Fruit fly (Drosophila melanogaster) whole organism, embryonic: Measurements from ENCODE around the gene Pex10.

Experiments used
- Atf3 ChIP-seq: fragments of 200-800 bp; sonication (Bioruptor generic); optimal IDR thresholded peaks from 3 replicates; lab custom pipeline; 2016; ENCODE audit warnings: missing biosample characterization, missing genetic modification characterization
- CG10565 ChIP-seq: fragments of 200-800 bp; sonication (Bioruptor generic); optimal IDR thresholded peaks from 3 replicates; lab custom pipeline; 2016; ENCODE audit warnings: missing biosample characterization, mild to moderate bottlenecking, missing genetic modification characterization
- CG10959 ChIP-seq: fragments of 200-800 bp; sonication (Bioruptor generic); IDR thresholded peaks from 2 replicates; pipeline ENCODE4 v1.3.6; 2022; ENCODE audit warnings: missing biosample characterization, missing genetic modification characterization
- CG11085 ChIP-seq: fragments of 200-800 bp; sonication (Bioruptor generic); IDR thresholded peaks from 2 replicates; pipeline ENCODE4 v1.3.6; 2022; ENCODE audit warnings: missing biosample characterization, missing genetic modification characterization
- CG11247 ChIP-seq: fragments of 200-800 bp; sonication (Bioruptor generic); IDR thresholded peaks from 2 replicates; pipeline ENCODE4 v1.3.6; 2022; ENCODE audit warnings: missing biosample characterization, missing genetic modification characterization
- CG12236 ChIP-seq: fragments of 200-800 bp; sonication (Bioruptor generic); optimal IDR thresholded peaks from 2 replicates; lab custom pipeline; 2016; ENCODE audit warnings: missing biosample characterization, missing genetic modification characterization
- CG14441 ChIP-seq: fragments of 200-800 bp; sonication (Bioruptor generic); IDR thresholded peaks from 2 replicates; pipeline ENCODE4 v1.3.6; 2022; ENCODE audit warnings: missing biosample characterization, missing genetic modification characterization
- CG14965 ChIP-seq: fragments of 200-800 bp; sonication (Bioruptor generic); optimal IDR thresholded peaks from 2 replicates; lab custom pipeline; 2016; ENCODE audit warnings: missing biosample characterization, missing genetic modification characterization, borderline replicate concordance
- CG18619 ChIP-seq: fragments of 200-800 bp; sonication (Bioruptor generic); optimal IDR thresholded peaks from 3 replicates; lab custom pipeline; 2017; ENCODE audit warnings: missing biosample characterization, mild to moderate bottlenecking, missing genetic modification characterization
- CG2116 ChIP-seq: fragments of 200-800 bp; sonication (Bioruptor generic); optimal IDR thresholded peaks from 3 replicates; lab custom pipeline; 2018; ENCODE audit warnings: missing biosample characterization, mild to moderate bottlenecking, missing genetic modification characterization
- CG2678 ChIP-seq: fragments of 200-800 bp; sonication (Bioruptor generic); optimal IDR thresholded peaks from 3 replicates; lab custom pipeline; 2019; ENCODE audit warnings: missing biosample characterization, mild to moderate bottlenecking, missing genetic modification characterization, moderate library complexity
- CG2875 ChIP-seq: fragments of 200-800 bp; sonication (Bioruptor generic); optimal IDR thresholded peaks from 2 replicates; lab custom pipeline; 2017; ENCODE audit warnings: missing biosample characterization, mild to moderate bottlenecking, missing genetic modification characterization, missing genetic modification reagents
- CG31365 ChIP-seq: fragments of 200-800 bp; sonication (Bioruptor generic); optimal IDR thresholded peaks from 2 replicates; lab custom pipeline; 2018; ENCODE audit warnings: missing biosample characterization, mild to moderate bottlenecking, missing genetic modification characterization
- CG3163 ChIP-seq: fragments of 200-800 bp; sonication (Bioruptor generic); optimal IDR thresholded peaks from 3 replicates; lab custom pipeline; 2016; ENCODE audit warnings: missing biosample characterization, missing genetic modification characterization
- CG32772 ChIP-seq: fragments of 200-800 bp; sonication (Bioruptor generic); IDR thresholded peaks from 2 replicates; pipeline ENCODE4 v1.3.6; 2022; ENCODE audit warnings: missing biosample characterization, missing genetic modification characterization
- CG3281 ChIP-seq: fragments of 200-800 bp; sonication (Bioruptor generic); optimal IDR thresholded peaks from 3 replicates; lab custom pipeline; 2017; ENCODE audit warnings: missing biosample characterization, mild to moderate bottlenecking, missing genetic modification characterization
- CG34422 ChIP-seq: fragments of 200-800 bp; sonication (Bioruptor generic); IDR thresholded peaks from 3 replicates; pipeline ENCODE4 v1.3.6; 2022; ENCODE audit warnings: missing biosample characterization, missing genetic modification characterization
- CG43689 ChIP-seq: fragments of 200-800 bp; sonication (Bioruptor generic); IDR thresholded peaks from 2 replicates; pipeline ENCODE4 v1.3.6; 2022; ENCODE audit warnings: missing biosample characterization, missing genetic modification characterization
- CG4854 ChIP-seq: fragments of 200-800 bp; sonication (Bioruptor generic); optimal IDR thresholded peaks from 2 replicates; lab custom pipeline; 2016; ENCODE audit warnings: missing biosample characterization, missing genetic modification characterization, inconsistent platforms
- CG5180 ChIP-seq: fragments of 200-800 bp; sonication (Bioruptor generic); optimal IDR thresholded peaks from 3 replicates; lab custom pipeline; 2017; ENCODE audit warnings: missing biosample characterization, missing genetic modification characterization, mild to moderate bottlenecking, moderate library complexity, missing genetic modification reagents
- CG5953 ChIP-seq: fragments of 200-800 bp; sonication (Bioruptor generic); IDR thresholded peaks from 2 replicates; pipeline ENCODE4 v1.3.6; 2022; ENCODE audit warnings: missing biosample characterization, missing genetic modification characterization
- CG8924 ChIP-seq: fragments of 200-800 bp; optimal IDR thresholded peaks from 3 replicates; lab custom pipeline; 2019; ENCODE audit warnings: missing biosample characterization, mild to moderate bottlenecking, missing genetic modification characterization, moderate library complexity
- CG9876 ChIP-seq: fragments of 200-800 bp; sonication (Bioruptor generic); optimal IDR thresholded peaks from 2 replicates; lab custom pipeline; 2016; ENCODE audit warnings: missing biosample characterization, missing genetic modification characterization
- CkIIα-i1 ChIP-seq: fragments of 200-800 bp; sonication (Bioruptor generic); IDR thresholded peaks from 2 replicates; pipeline ENCODE4 v1.3.6; 2022; ENCODE audit warnings: missing biosample characterization, missing genetic modification characterization
- CoRest ChIP-seq: fragments of 200-800 bp; sonication (Bioruptor generic); optimal IDR thresholded peaks from 3 replicates; lab custom pipeline; 2018; ENCODE audit warnings: missing biosample characterization, mild to moderate bottlenecking, missing genetic modification characterization, moderate library complexity
- Fer2 ChIP-seq: fragments of 200-800 bp; sonication (Bioruptor generic); optimal IDR thresholded peaks from 2 replicates; lab custom pipeline; 2018; ENCODE audit warnings: missing biosample characterization, mild to moderate bottlenecking, missing genetic modification characterization, moderate library complexity
- HLH3B ChIP-seq: fragments of 200-800 bp; sonication (Bioruptor generic); IDR thresholded peaks from 2 replicates; pipeline ENCODE4 v1.3.6; 2022; ENCODE audit warnings: missing biosample characterization, missing genetic modification characterization
- Hr39 ChIP-seq: fragments of >200 bp; optimal IDR thresholded peaks from 2 replicates; lab custom pipeline; 2017
- MESR4 ChIP-seq: fragments of 200-800 bp; sonication (Bioruptor generic); optimal IDR thresholded peaks from 2 replicates; lab custom pipeline; 2018; ENCODE audit warnings: missing biosample characterization, mild to moderate bottlenecking, missing genetic modification characterization, moderate library complexity
- NC2α ChIP-seq: fragments of 200-800 bp; sonication (Bioruptor generic); optimal IDR thresholded peaks from 2 replicates; lab custom pipeline; 2016; ENCODE audit warnings: missing biosample characterization, missing genetic modification characterization
- TFAM ChIP-seq: fragments of 200-800 bp; sonication (Bioruptor generic); optimal IDR thresholded peaks from 2 replicates; lab custom pipeline; 2017; ENCODE audit warnings: missing biosample characterization, missing genetic modification characterization, inconsistent platforms
- ab ChIP-seq: fragments of 200-800 bp; sonication (Bioruptor generic); optimal IDR thresholded peaks from 2 replicates; lab custom pipeline; 2016; ENCODE audit warnings: missing biosample characterization, missing genetic modification characterization
- al ChIP-seq: fragments of 200-800 bp; sonication (Bioruptor generic); IDR thresholded peaks from 2 replicates; pipeline ENCODE4 v1.3.6; 2022; ENCODE audit warnings: missing biosample characterization, missing genetic modification characterization
- ash1 ChIP-seq: fragments of 200-800 bp; sonication (Bioruptor generic); optimal IDR thresholded peaks from 2 replicates; lab custom pipeline; 2018; ENCODE audit warnings: missing biosample characterization, mild to moderate bottlenecking, missing genetic modification characterization
- corto ChIP-seq: fragments of 200-800 bp; sonication (Bioruptor generic); optimal IDR thresholded peaks from 2 replicates; lab custom pipeline; 2016; ENCODE audit warnings: missing biosample characterization, mild to moderate bottlenecking, missing genetic modification characterization, moderate library complexity
- crol ChIP-seq: fragments of 200-800 bp; sonication (Bioruptor generic); IDR thresholded peaks from 2 replicates; pipeline ENCODE4 v1.3.6; 2022; ENCODE audit warnings: missing biosample characterization, missing genetic modification characterization
- danr ChIP-seq: fragments of 200-800 bp; sonication (Bioruptor generic); IDR thresholded peaks from 2 replicates; pipeline ENCODE4 v1.3.6; 2022; ENCODE audit warnings: missing biosample characterization, missing genetic modification characterization
- dpn ChIP-seq, 2 experiments: fragments of 200-800 bp; sonication (Bioruptor generic); optimal IDR thresholded peaks; 3 replicates each; lab custom pipeline; 2016; ENCODE audit warnings: missing biosample characterization in 2 of 2, missing genetic modification characterization in 2 of 2
- dysf ChIP-seq: fragments of 200-800 bp; sonication (Bioruptor generic); IDR thresholded peaks from 3 replicates; pipeline ENCODE4 v1.3.6; 2022; ENCODE audit warnings: missing biosample characterization, missing genetic modification characterization
- en ChIP-seq: fragments of 200-800 bp; sonication (Bioruptor generic); optimal IDR thresholded peaks from 2 replicates; lab custom pipeline; 2016; ENCODE audit warnings: missing biosample characterization, missing genetic modification characterization
- fd102C ChIP-seq: fragments of 200-800 bp; sonication (Bioruptor generic); optimal IDR thresholded peaks from 2 replicates; lab custom pipeline; 2018; ENCODE audit warnings: missing biosample characterization, mild to moderate bottlenecking, missing genetic modification characterization, moderate library complexity
- gcm2 ChIP-seq: fragments of 200-800 bp; sonication (Bioruptor generic); optimal IDR thresholded peaks from 2 replicates; lab custom pipeline; 2016; ENCODE audit warnings: missing biosample characterization, missing genetic modification characterization
- ro ChIP-seq: fragments of 200-800 bp; sonication (Bioruptor generic); IDR thresholded peaks from 2 replicates; pipeline ENCODE4 v1.3.6; 2022; ENCODE audit warnings: missing biosample characterization, missing genetic modification characterization
- row ChIP-seq: fragments of 200-800 bp; sonication (Bioruptor generic); IDR thresholded peaks from 3 replicates; pipeline ENCODE4 v1.3.6; 2022; ENCODE audit warnings: missing biosample characterization, missing genetic modification characterization
- sc ChIP-seq, 3 experiments: fragments of >200 bp in 2 of 3; fragments of 200-800 bp in 1 of 3; sonication (Bioruptor generic) in 1 of 3; optimal IDR thresholded peaks; 2 replicates in 2 of 3; 3 replicates in 1 of 3; lab custom pipeline; 2017; ENCODE audit warnings: mild to moderate bottlenecking in 1 of 3, missing biosample characterization in 1 of 3, missing genetic modification characterization in 1 of 3, missing genetic modification reagents in 1 of 3
- scrt ChIP-seq: fragments of 200-800 bp; sonication (Bioruptor generic); optimal IDR thresholded peaks from 2 replicates; lab custom pipeline; 2018; ENCODE audit warnings: missing biosample characterization, mild to moderate bottlenecking, missing genetic modification characterization, moderate library complexity
- sens ChIP-seq: fragments of 200-800 bp; sonication (Bioruptor generic); peaks from one replicate; lab custom pipeline; 2016; ENCODE audit warnings: missing biosample characterization, missing genetic modification characterization
- slbo ChIP-seq: fragments of 200-800 bp; sonication (Bioruptor generic); IDR thresholded peaks from 2 replicates; pipeline ENCODE4 v1.3.6; 2022; ENCODE audit warnings: missing biosample characterization, missing genetic modification characterization
- sug ChIP-seq: fragments of 200-800 bp; optimal IDR thresholded peaks from 2 replicates; lab custom pipeline; 2019; ENCODE audit warnings: missing biosample characterization, mild to moderate bottlenecking, missing genetic modification characterization, moderate library complexity
- trem ChIP-seq: fragments of 200-800 bp; optimal IDR thresholded peaks from 3 replicates; lab custom pipeline; 2019; ENCODE audit warnings: missing biosample characterization, mild to moderate bottlenecking, missing genetic modification characterization, moderate library complexity
- wdn ChIP-seq: fragments of 200-800 bp; sonication (Bioruptor generic); IDR thresholded peaks from 2 replicates; pipeline ENCODE4 v1.3.6; 2022; ENCODE audit warnings: missing biosample characterization, missing genetic modification characterization

Gene Pex10

DNA sequence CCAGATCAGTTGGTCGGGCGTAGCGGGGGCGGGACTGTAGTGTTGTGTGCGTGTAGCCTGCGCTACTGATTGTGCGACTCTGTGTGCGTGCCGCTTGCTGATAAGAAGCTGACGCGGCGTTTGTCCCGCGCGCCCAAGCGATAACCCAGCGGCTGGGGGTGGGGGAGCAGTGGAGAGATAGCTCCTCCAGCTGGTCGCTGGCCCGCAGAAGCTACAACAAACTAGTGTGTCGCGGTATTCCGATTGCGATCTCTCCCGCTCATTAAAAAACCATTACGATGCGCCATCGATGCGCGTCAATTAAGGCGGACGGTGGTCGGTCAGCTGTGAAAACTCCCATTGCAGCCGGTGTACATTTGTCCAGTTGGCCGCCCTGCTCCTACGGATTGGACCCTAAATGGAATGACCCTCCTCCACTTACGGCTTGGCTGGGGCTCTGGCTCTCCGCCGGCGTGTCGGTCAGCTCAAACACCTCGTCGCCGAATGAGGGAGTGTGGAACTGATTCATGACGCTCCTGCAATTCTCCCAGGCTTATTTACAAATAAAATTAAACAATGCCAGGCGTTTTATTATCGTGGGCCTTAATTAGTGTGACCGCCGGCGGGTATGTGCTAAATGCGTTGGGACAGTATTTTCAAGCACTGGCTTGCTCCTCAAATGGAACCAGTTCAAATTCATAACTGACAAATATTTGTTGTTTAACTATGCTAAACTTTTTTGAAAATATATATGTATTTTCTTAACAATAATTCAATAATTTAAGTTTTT is 44.2 kb downstream of the Pex10 start, which contains the start of gene CG12104:
TSS of gene CG12104 (minus strand) at position 611 of the 769 bp plus-strand sequence.
- TF ChIP-seq CG43689 (GFP tag; lab: Robert Waterston, UW) = no peak
- TF ChIP-seq CG32772 (GFP tag; lab: Robert Waterston, UW) = no peak
- TF ChIP-seq sens (GFP tag; lab: Kevin White, UChicago) = peak; percentile 67
- TF ChIP-seq gcm2 = no peak
- TF ChIP-seq CG3163 (GFP tag; lab: Kevin White, UChicago) = no peak
- TF ChIP-seq CG2116 = peak; percentile 53
- no peak for TF ChIP-seq dpn (GFP tag; optimal IDR thresholded peaks at IDR 0.05; lab: Kevin White, UChicago)
- TF ChIP-seq HLH3B (GFP tag; lab: Robert Waterston, UW) = no peak
- no peak for TF ChIP-seq corto (GFP tag; lab: Kevin White, UChicago)
- no peak for TF ChIP-seq Hr39 (lab: Kevin White, UChicago)
- no peak for TF ChIP-seq CG14965 (GFP tag; lab: Kevin White, UChicago)
- TF ChIP-seq CG2875 (GFP tag; lab: Kevin White, UChicago) = no peak
- TF ChIP-seq CG8924 (tag; lab: Kevin White, UChicago) = no peak
- TF ChIP-seq CG9876 (GFP tag; lab: Kevin White, UChicago) = no peak
- no peak for TF ChIP-seq Fer2
- no peak for TF ChIP-seq TFAM
- no peak for TF ChIP-seq CG5180 (GFP tag; lab: Kevin White, UChicago)
- no peak for TF ChIP-seq sc (optimal IDR thresholded peaks at IDR 0.05; lab: Kevin White, UChicago)
- TF ChIP-seq sc (GFP tag; optimal IDR thresholded peaks at IDR 0.05; lab: Kevin White, UChicago) = no peak
- TF ChIP-seq CG10959 (GFP tag; lab: Robert Waterston, UW) = no peak
- TF ChIP-seq CG2678 (tag; lab: Kevin White, UChicago) = no peak
- no peak for TF ChIP-seq CG18619 (GFP tag; lab: Kevin White, UChicago)
- no peak for TF ChIP-seq CG31365
- TF ChIP-seq CG11247 (GFP tag; lab: Robert Waterston, UW) = no peak
- no peak for TF ChIP-seq CkIIα-i1 (GFP tag; lab: Robert Waterston, UW)
- TF ChIP-seq row (GFP tag; lab: Robert Waterston, UW) = peak; percentile 71
- TF ChIP-seq trem (tag; lab: Kevin White, UChicago) = peak; percentile 53
- TF ChIP-seq CG34422 (GFP tag; lab: Robert Waterston, UW) = no peak; the same call in 2 of the 3 replicates
- TF ChIP-seq CG11085 (GFP tag; lab: Robert Waterston, UW) = no peak
- TF ChIP-seq CG10565 (GFP tag; lab: Kevin White, UChicago) = no peak
- no peak for TF ChIP-seq dysf
- TF ChIP-seq sug (tag; lab: Kevin White, UChicago) = peak; percentile 91
- TF ChIP-seq MESR4 (GFP tag; lab: Kevin White, UChicago) = peak; percentile 62
- TF ChIP-seq CoRest (tag; lab: Kevin White, UChicago) = peak; percentile 42
- no peak for TF ChIP-seq CG3281 (GFP tag; lab: Kevin White, UChicago)
- no peak for TF ChIP-seq ro (GFP tag; lab: Robert Waterston, UW)
- TF ChIP-seq fd102C = no peak
- no peak for TF ChIP-seq Atf3 (GFP tag; lab: Kevin White, UChicago)
- no peak for TF ChIP-seq ash1
- TF ChIP-seq NC2α (GFP tag; lab: Kevin White, UChicago) = no peak
- no peak for TF ChIP-seq scrt (GFP tag; lab: Kevin White, UChicago)
- TF ChIP-seq CG5953 (GFP tag; lab: Robert Waterston, UW) = no peak
- TF ChIP-seq crol (GFP tag; lab: Robert Waterston, UW) = peak; percentile 96
- TF ChIP-seq en = no peak
- no peak for TF ChIP-seq al (GFP tag; lab: Robert Waterston, UW)
- peak; percentile 38; the same call in 1 of the 2 replicates for TF ChIP-seq slbo
- no peak for TF ChIP-seq danr (GFP tag; lab: Robert Waterston, UW)
- no peak for TF ChIP-seq CG12236 (GFP tag; lab: Kevin White, UChicago)
- TF ChIP-seq wdn (GFP tag; lab: Robert Waterston, UW) = no peak
- TF ChIP-seq CG4854 (GFP tag; lab: Kevin White, UChicago) = no peak
- no peak for TF ChIP-seq CG14441 (GFP tag; lab: Robert Waterston, UW)
- no peak for TF ChIP-seq ab (GFP tag; lab: Kevin White, UChicago)
